Worm (Caenorhabditis elegans): ENCODE measurements around the gene gbf-1.

ce11 chrIII:11730312-11730711, 43.2 kb downstream of the gbf-1 start, which contains the start of gene Y41C4A.18:
- TF ChIP-seq F13H6.1 (tag; optimal IDR thresholded peaks at IDR 0.05) (no peak), nhr-77 (tag; optimal IDR thresholded peaks at IDR 0.05) (no peak), ztf-11 (tag; optimal IDR thresholded peaks at IDR 0.05) (no peak), unc-55 (GFP tag; optimal IDR thresholded peaks at IDR 0.05) (no peak), crh-2 (tag; optimal IDR thresholded peaks at IDR 0.05) (no peak), skn-1 (tag; optimal IDR thresholded peaks at IDR 0.05) (no peak), blmp-1 (tag; optimal IDR thresholded peaks at IDR 0.05; ENCODE audit: insufficient read depth) (no peak), aly-2 (tag; optimal IDR thresholded peaks at IDR 0.05) (no peak), unc-62 (GFP tag; optimal IDR thresholded peaks at IDR 0.05) (no peak), egl-27 (tag; optimal IDR thresholded peaks at IDR 0.05) (no peak), nhr-11 (tag; optimal IDR thresholded peaks at IDR 0.05) (no peak)
